Fruit fly (Drosophila melanogaster): ENCODE measurements around the gene Dci.

dm6 chr3L:803951-804350 lies 47.2 kb upstream of the Dci start, which contains the start of gene CG13898:
- TF ChIP-seq CG14711 (tag; optimal IDR thresholded peaks at IDR 0.05) = no peak
- no peak for TF ChIP-seq Clk (GFP tag; optimal IDR thresholded peaks at IDR 0.05)
- TF ChIP-seq Mnt (GFP tag; optimal IDR thresholded peaks at IDR 0.05) = no peak

All from whole organism, adult.